Worm (Caenorhabditis elegans): ENCODE measurements around the gene C15C8.8.

- TF ChIP-seq nhr-237 (tag; optimal IDR thresholded peaks at IDR 0.05) (no peak), unc-62 (GFP tag; optimal IDR thresholded peaks at IDR 0.05) (no peak), lin-13 (tag; optimal IDR thresholded peaks at IDR 0.05) (no peak), ces-1 (GFP tag; optimal IDR thresholded peaks at IDR 0.05) (no peak), nhr-28 (tag; optimal IDR thresholded peaks at IDR 0.05) (no peak), blmp-1 (tag; optimal IDR thresholded peaks at IDR 0.05) (no peak), sptf-1 (tag; optimal IDR thresholded peaks at IDR 0.05) (no peak), pha-4 (tag; optimal IDR thresholded peaks at IDR 0.05) (no peak), ceh-43 (GFP tag; optimal IDR thresholded peaks at IDR 0.05) (no peak), nhr-76 (tag; optimal IDR thresholded peaks at IDR 0.05) (no peak), flh-1 (GFP tag; optimal IDR thresholded peaks at IDR 0.05) (no peak), ztf-11 (tag; optimal IDR thresholded peaks at IDR 0.05) (no peak), nhr-2 (tag; optimal IDR thresholded peaks at IDR 0.05) (no peak)
Observed at ce11 chrV:12729220-12729619, 23.1 kb downstream of the C15C8.8 start, which contains the start of gene R11D1.10.

Data from whole organism, mixed stage, embryonic.